Worm (Caenorhabditis elegans) whole organism, late embryonic: Measurements from ENCODE around the gene K08D8.7.

Experiments
- C08G9.2 ChIP-seq: sonication (generic microtip); optimal IDR thresholded peaks from 2 replicates; lab custom pipeline; 2016; ENCODE audit warnings: mild to moderate bottlenecking, missing genetic modification characterization, moderate library complexity, missing compliant biosample characterization
- K02D7.2 ChIP-seq: sonication (generic microtip); optimal IDR thresholded peaks from 2 replicates; lab custom pipeline; 2017; ENCODE audit warnings: mild to moderate bottlenecking, missing genetic modification characterization, missing compliant biosample characterization
- K09A11.1 ChIP-seq: sonication (generic microtip); optimal IDR thresholded peaks from 2 replicates; lab custom pipeline; 2017; ENCODE audit warnings: antibody characterized with exemption, mild to moderate bottlenecking, missing genetic modification characterization, missing compliant biosample characterization; ENCODE audit not compliant: insufficient read depth
- ama-1 ChIP-seq: fragments of 150-350 bp; optimal IDR thresholded peaks from 2 replicates; lab custom pipeline; 2014
- ceh-19 ChIP-seq: fragments of 200-800 bp; sonication (Bioruptor generic); optimal IDR thresholded peaks from 2 replicates; lab custom pipeline; 2018; ENCODE audit warnings: mild to moderate bottlenecking, missing genetic modification characterization, missing compliant biosample characterization
- ceh-2 ChIP-seq: sonication (generic microtip); optimal IDR thresholded peaks from 2 replicates; lab custom pipeline; 2016; ENCODE audit warnings: missing genotype, missing genetic modification characterization, missing compliant biosample characterization
- ceh-24 ChIP-seq: sonication (generic microtip); optimal IDR thresholded peaks from 2 replicates; lab custom pipeline; 2016; ENCODE audit warnings: mild to moderate bottlenecking, missing genetic modification characterization, missing compliant biosample characterization
- ceh-45 ChIP-seq: fragments of 200-800 bp; sonication (Bioruptor generic); IDR thresholded peaks from 2 replicates; pipeline ENCODE4 v1.3.6; 2022; ENCODE audit warnings: missing genetic modification reagents, missing genetic modification characterization, missing compliant biosample characterization
- ceh-48 ChIP-seq: sonication (generic microtip); optimal IDR thresholded peaks from 2 replicates; lab custom pipeline; 2016; ENCODE audit warnings: missing genetic modification characterization, inconsistent platforms, missing compliant biosample characterization
- che-1 ChIP-seq: sonication (generic microtip); optimal IDR thresholded peaks from 2 replicates; lab custom pipeline; 2016; ENCODE audit warnings: mild to moderate bottlenecking, missing genetic modification characterization, missing compliant biosample characterization
- dve-1 ChIP-seq: sonication (generic microtip); optimal IDR thresholded peaks from 2 replicates; lab custom pipeline; 2017; ENCODE audit warnings: antibody characterized with exemption, mild to moderate bottlenecking, missing genetic modification characterization, missing compliant biosample characterization
- elt-2 ChIP-seq: sonication (generic microtip); optimal IDR thresholded peaks from 2 replicates; lab custom pipeline; 2016; ENCODE audit warnings: missing genetic modification reagents, missing genetic modification characterization, missing compliant biosample characterization
- ets-4 ChIP-seq: sonication (generic microtip); optimal IDR thresholded peaks from 2 replicates; lab custom pipeline; 2016; ENCODE audit warnings: missing genetic modification characterization, missing compliant biosample characterization
- eyg-1 ChIP-seq: sonication (generic microtip); optimal IDR thresholded peaks from 2 replicates; lab custom pipeline; 2016; ENCODE audit warnings: missing genotype, missing genetic modification characterization, missing compliant biosample characterization
- fax-1 ChIP-seq: sonication (generic microtip); optimal IDR thresholded peaks from 2 replicates; lab custom pipeline; 2016; ENCODE audit warnings: missing genotype, missing genetic modification characterization, missing compliant biosample characterization
- fkh-10 ChIP-seq: fragments of 150-350 bp; optimal IDR thresholded peaks from 2 replicates; lab custom pipeline; 2014; ENCODE audit warnings: missing biosample characterization, missing genetic modification reagents, missing genetic modification characterization
- hlh-15 ChIP-seq: sonication (generic microtip); optimal IDR thresholded peaks from 2 replicates; lab custom pipeline; 2016; ENCODE audit warnings: missing genetic modification characterization, missing compliant biosample characterization
- hlh-30 ChIP-seq: sonication (generic microtip); optimal IDR thresholded peaks from 2 replicates; lab custom pipeline; 2017; ENCODE audit warnings: antibody characterized with exemption, missing genetic modification characterization, missing compliant biosample characterization; ENCODE audit not compliant: insufficient read depth
- hlh-8 ChIP-seq: sonication (generic microtip); optimal IDR thresholded peaks from 2 replicates; lab custom pipeline; 2016; ENCODE audit warnings: missing genotype, missing genetic modification characterization, missing compliant biosample characterization
- madf-2 ChIP-seq: sonication (generic microtip); optimal IDR thresholded peaks from 2 replicates; lab custom pipeline; 2017; ENCODE audit warnings: missing genetic modification characterization, missing compliant biosample characterization
- nfya-1 ChIP-seq: sonication (generic microtip); optimal IDR thresholded peaks from 2 replicates; lab custom pipeline; 2017; ENCODE audit warnings: missing genetic modification characterization, mild to moderate bottlenecking, missing compliant biosample characterization, antibody characterized with exemption, moderate library complexity
- npax-4 ChIP-seq: sonication (generic microtip); optimal IDR thresholded peaks from 2 replicates; lab custom pipeline; 2016; ENCODE audit warnings: missing genetic modification characterization, missing compliant biosample characterization
- odd-2 ChIP-seq: sonication (generic microtip); optimal IDR thresholded peaks from 2 replicates; lab custom pipeline; 2017; ENCODE audit warnings: antibody characterized with exemption, mild to moderate bottlenecking, missing genetic modification characterization, missing compliant biosample characterization
- pax-1 ChIP-seq: fragments of 150-350 bp; optimal IDR thresholded peaks from 2 replicates; lab custom pipeline; 2014; ENCODE audit warnings: missing biosample characterization, missing genetic modification characterization
- pha-4 ChIP-seq: fragments of 150-350 bp; optimal IDR thresholded peaks from 2 replicates; lab custom pipeline; 2018; ENCODE audit warnings: missing biosample characterization, missing genetic modification reagents, missing genetic modification characterization
- ref-2 ChIP-seq: sonication (generic microtip); optimal IDR thresholded peaks from 2 replicates; lab custom pipeline; 2016; ENCODE audit warnings: missing genetic modification characterization, missing compliant biosample characterization
- sdc-2 ChIP-seq: sonication (generic microtip); optimal IDR thresholded peaks from 2 replicates; lab custom pipeline; 2016; ENCODE audit warnings: missing genotype, missing genetic modification characterization, missing compliant biosample characterization
- tbx-2 ChIP-seq: sonication (generic microtip); optimal IDR thresholded peaks from 2 replicates; lab custom pipeline; 2016; ENCODE audit warnings: missing genetic modification characterization, missing compliant biosample characterization
- tbx-7 ChIP-seq: sonication (generic microtip); optimal IDR thresholded peaks from 2 replicates; lab custom pipeline; 2016; ENCODE audit warnings: missing genotype, missing genetic modification characterization, missing compliant biosample characterization
- ttx-3 ChIP-seq: sonication (generic microtip); optimal IDR thresholded peaks from 2 replicates; lab custom pipeline; 2016; ENCODE audit warnings: missing genetic modification reagents, missing genetic modification characterization, missing compliant biosample characterization
- unc-86 ChIP-seq: sonication (generic microtip); optimal IDR thresholded peaks from 2 replicates; lab custom pipeline; 2016; ENCODE audit warnings: missing genetic modification characterization, missing compliant biosample characterization

K08D8.7 gene

ce11 chrIV:12920553-12920952, 23.9 kb downstream of the K08D8.7 start:
- TF ChIP-seq elt-2 (tag; lab: Kevin White, UChicago) (no peak), fax-1 (tag; lab: Kevin White, UChicago) (no peak), ceh-2 (tag; lab: Kevin White, UChicago) (no peak), dve-1 (tag; lab: Kevin White, UChicago) (no peak), unc-86 (tag; lab: Kevin White, UChicago) (no peak), K02D7.2 (tag; lab: Kevin White, UChicago) (no peak), hlh-30 (tag; lab: Kevin White, UChicago) (no peak), odd-2 (tag; lab: Kevin White, UChicago) (no peak), sdc-2 (tag; lab: Kevin White, UChicago) (no peak), ttx-3 (tag; lab: Kevin White, UChicago) (no peak)

- TF ChIP-seq nfya-1 (tag; lab: Kevin White, UChicago) (no peak), C08G9.2 (no peak), ceh-2 (tag; lab: Kevin White, UChicago) (no peak), pha-4 (no peak), che-1 (tag; lab: Kevin White, UChicago) (no peak), madf-2 (tag; lab: Kevin White, UChicago) (no peak), ceh-19 (GFP tag; lab: Kevin White, UChicago) (no peak), ets-4 (tag; lab: Kevin White, UChicago) (no peak), ceh-24 (tag; lab: Kevin White, UChicago) (no peak), ceh-48 (tag; lab: Kevin White, UChicago) (no peak), ama-1 (lab: Kevin White, UChicago) (no peak), ref-2 (tag; lab: Kevin White, UChicago) (no peak), dve-1 (tag; lab: Kevin White, UChicago) (no peak)
- TF ChIP-seq, all 69 proteins: peak for 0
Measured at ce11 chrIV:12921027-12921426, 24.4 kb downstream of the K08D8.7 start, which contains the start of gene C32H11.4. Gene C32H11.4 (plus strand): TSS chrIV:12921264.

- TF ChIP-seq ceh-45 (GFP tag; lab: Robert Waterston, UW) = no peak
- no peak for TF ChIP-seq npax-4 (tag; lab: Kevin White, UChicago)
- no peak for TF ChIP-seq K02D7.2 (tag; lab: Kevin White, UChicago)
- no peak for TF ChIP-seq tbx-7 (tag; lab: Kevin White, UChicago)
- TF ChIP-seq hlh-8 = no peak
- TF ChIP-seq dve-1 (tag; lab: Kevin White, UChicago) = no peak
- TF ChIP-seq tbx-2 (tag; lab: Kevin White, UChicago) = no peak
Measured at ce11 chrIV:12924332-12924731, 27.7 kb downstream of the K08D8.7 start, which contains the start of gene srlf-4. Gene srlf-4 (minus strand): TSS chrIV:12924432.

ce11 chrIV:12926639-12927038, 30.0 kb downstream of the K08D8.7 start, which contains the start of gene srlf-5:
Gene srlf-5 (minus strand): TSS chrIV:12926739.
- TF ChIP-seq eyg-1 (no peak), hlh-8 (no peak), K09A11.1 (no peak), pax-1 (no peak), fkh-10 (GFP tag; lab: Kevin White, UChicago) (no peak), hlh-15 (tag; lab: Kevin White, UChicago) (no peak)

- TF ChIP-seq madf-2 (tag; lab: Kevin White, UChicago) (no peak), elt-2 (tag; lab: Kevin White, UChicago) (peak; percentile 70)
Measured at ce11 chrIV:12936221-12936776, 39.7 kb downstream of the K08D8.7 start, which contains the start of the genes cld-1 and dod-21. Gene cld-1 (minus strand): TSS chrIV:12936271. Gene dod-21 (plus strand): TSS chrIV:12936738.

- TF ChIP-seq nfya-1 (tag; lab: Kevin White, UChicago) = no peak
- no peak for TF ChIP-seq ceh-24 (tag; lab: Kevin White, UChicago)
- no peak for TF ChIP-seq K02D7.2 (tag; lab: Kevin White, UChicago)
Measured at ce11 chrIV:12941254-12941653, 44.6 kb downstream of the K08D8.7 start, which contains the start of gene dod-24. Gene dod-24 (minus strand): TSS chrIV:12941354.
